Fruit fly (Drosophila melanogaster) whole organism, pupa: ENCODE results near the gene GstD8.
A peak's percentile ranks its signal among the peaks of the same experiment; 100 is the strongest.

Source experiments
- CG10348 ChIP-seq: fragments of 200-800 bp; sonication (Bioruptor generic); IDR thresholded peaks from 2 replicates; pipeline ENCODE4 v1.3.6; 2022; ENCODE audit warnings: missing biosample characterization, missing genetic modification characterization
- CG12605 ChIP-seq: fragments of 200-800 bp; sonication (Bioruptor generic); IDR thresholded peaks from 2 replicates; pipeline ENCODE4 v1.3.6; 2022; ENCODE audit warnings: missing biosample characterization, missing genetic modification characterization
- CG13204 ChIP-seq: fragments of 200-800 bp; sonication (Bioruptor generic); optimal IDR thresholded peaks from 2 replicates; lab custom pipeline; 2018; ENCODE audit warnings: missing biosample characterization, mild to moderate bottlenecking, missing genetic modification characterization, moderate library complexity
- CG14655 ChIP-seq: fragments of 200-800 bp; sonication (Bioruptor generic); optimal IDR thresholded peaks from 3 replicates; lab custom pipeline; 2017; ENCODE audit warnings: mild to moderate bottlenecking, missing biosample characterization, missing genetic modification reagents, missing genetic modification characterization
- CG15710 ChIP-seq: fragments of 200-800 bp; sonication (Bioruptor generic); optimal IDR thresholded peaks from 2 replicates; lab custom pipeline; 2018; ENCODE audit warnings: missing biosample characterization, mild to moderate bottlenecking, missing genetic modification characterization, moderate library complexity
- CG17806 ChIP-seq: fragments of 200-800 bp; sonication (Bioruptor generic); optimal IDR thresholded peaks from 2 replicates; lab custom pipeline; 2018; ENCODE audit warnings: missing biosample characterization, mild to moderate bottlenecking, missing genetic modification characterization, moderate library complexity
- CG32121 ChIP-seq: fragments of 200-800 bp; sonication (Bioruptor generic); IDR thresholded peaks from 2 replicates; pipeline ENCODE4 v1.3.6; 2022; ENCODE audit warnings: missing biosample characterization, missing genetic modification characterization
- CG34367 ChIP-seq: fragments of 200-800 bp; sonication (Bioruptor generic); optimal IDR thresholded peaks from 2 replicates; lab custom pipeline; 2018; ENCODE audit warnings: missing biosample characterization, mild to moderate bottlenecking, missing genetic modification characterization
- CG4496 ChIP-seq: fragments of 200-800 bp; sonication (Bioruptor generic); IDR thresholded peaks from 3 replicates; pipeline ENCODE4 v1.3.6; 2022; ENCODE audit warnings: missing biosample characterization, missing genetic modification characterization
- CG8159 ChIP-seq: fragments of 200-800 bp; sonication (Bioruptor generic); optimal IDR thresholded peaks from 3 replicates; lab custom pipeline; 2018; ENCODE audit warnings: missing biosample characterization, mild to moderate bottlenecking, missing genetic modification characterization, moderate library complexity
- CG9948 ChIP-seq: fragments of 200-800 bp; sonication (Bioruptor generic); optimal IDR thresholded peaks from 2 replicates; lab custom pipeline; 2018; ENCODE audit warnings: missing biosample characterization, mild to moderate bottlenecking, missing genetic modification characterization, moderate library complexity
- D1 ChIP-seq: fragments of 200-800 bp; sonication (Bioruptor generic); optimal IDR thresholded peaks from 2 replicates; lab custom pipeline; 2018; ENCODE audit warnings: missing biosample characterization, mild to moderate bottlenecking, missing genetic modification characterization, moderate library complexity
- EcR ChIP-seq: fragments of 200-800 bp; sonication (Bioruptor generic); optimal IDR thresholded peaks from 3 replicates; lab custom pipeline; 2019; ENCODE audit warnings: missing biosample characterization, missing genetic modification characterization, mild to moderate bottlenecking, moderate library complexity, missing genetic modification reagents
- Ets98B ChIP-seq: fragments of 200-800 bp; sonication (Bioruptor generic); IDR thresholded peaks from 2 replicates; pipeline ENCODE4 v1.3.6; 2022; ENCODE audit warnings: missing biosample characterization, missing genetic modification characterization
- Pif1A ChIP-seq: fragments of 200-800 bp; sonication (Bioruptor generic); optimal IDR thresholded peaks from 3 replicates; lab custom pipeline; 2016; ENCODE audit warnings: missing biosample characterization, missing genetic modification characterization
- Pif1B ChIP-seq: fragments of 200-800 bp; sonication (Bioruptor generic); optimal IDR thresholded peaks from 3 replicates; lab custom pipeline; 2016; ENCODE audit warnings: missing biosample characterization, missing genetic modification characterization
- Snoo ChIP-seq: fragments of 200-800 bp; sonication (Bioruptor generic); optimal IDR thresholded peaks from 3 replicates; lab custom pipeline; 2017; ENCODE audit warnings: missing biosample characterization, mild to moderate bottlenecking, missing genetic modification characterization, inconsistent platforms
- fd96Ca ChIP-seq: fragments of 200-800 bp; sonication (Bioruptor generic); IDR thresholded peaks from 3 replicates; pipeline ENCODE4 v1.3.6; 2022; ENCODE audit warnings: missing biosample characterization, missing genetic modification characterization
- gl ChIP-seq: fragments of 200-800 bp; sonication (Bioruptor generic); optimal IDR thresholded peaks from 2 replicates; lab custom pipeline; 2018; ENCODE audit warnings: missing biosample characterization, mild to moderate bottlenecking, missing genetic modification characterization
- rn ChIP-seq: fragments of 200-800 bp; sonication (Bioruptor generic); IDR thresholded peaks from 2 replicates; pipeline ENCODE4 v1.3.6; 2022; ENCODE audit warnings: missing biosample characterization, missing genetic modification characterization

The GstD8 gene

dm6 chr3R:12379708-12380107 lies at the start of gene GstD8:
GstD8 (plus strand) TSS chr3R:12380008.
- TF ChIP-seq CG15710 = no peak
- TF ChIP-seq CG13204 = no peak
- no peak for TF ChIP-seq Ets98B (GFP tag; lab: Robert Waterston, UW)
- no peak for TF ChIP-seq CG8159 (tag; lab: Kevin White, UChicago)
- no peak for TF ChIP-seq CG12605 (GFP tag; lab: Robert Waterston, UW)
- no peak for TF ChIP-seq Pif1A (GFP tag; lab: Kevin White, UChicago)
- TF ChIP-seq Pif1B (GFP tag; lab: Kevin White, UChicago) = no peak
- no peak for TF ChIP-seq CG17806
- TF ChIP-seq CG4496 (GFP tag; lab: Robert Waterston, UW) = no peak
- no peak for TF ChIP-seq rn (GFP tag; lab: Robert Waterston, UW)
- no peak for TF ChIP-seq CG32121 (GFP tag; lab: Robert Waterston, UW)
- TF ChIP-seq, all 21 proteins: peak for 0

dm6 chr3R:12341374-12341773 lies 38.4 kb upstream of the GstD8 start, which contains the start of gene Sgsf:
Sgsf (plus strand) TSS chr3R:12341674.
- TF ChIP-seq fd96Ca (GFP tag; lab: Robert Waterston, UW) (no peak), CG4496 (GFP tag; lab: Robert Waterston, UW) (no peak), EcR (GFP tag; lab: Kevin White, UChicago) (no peak), CG17806 (no peak), gl (tag; lab: Kevin White, UChicago) (no peak), CG9948 (tag; lab: Kevin White, UChicago) (no peak), CG12605 (GFP tag; lab: Robert Waterston, UW) (no peak), CG32121 (GFP tag; lab: Robert Waterston, UW) (no peak), Pif1B (GFP tag; lab: Kevin White, UChicago) (no peak), CG14655 (GFP tag; lab: Kevin White, UChicago) (no peak)

dm6 chr3R:12344914-12345549 lies 34.8 kb upstream of the GstD8 start:
- TF ChIP-seq Snoo (tag; lab: Kevin White, UChicago) = no peak
- TF ChIP-seq D1 = no peak
- TF ChIP-seq Pif1A (GFP tag; lab: Kevin White, UChicago) = no peak
- no peak for TF ChIP-seq gl (tag; lab: Kevin White, UChicago)
- TF ChIP-seq CG14655 (GFP tag; lab: Kevin White, UChicago) = no peak
- no peak for TF ChIP-seq EcR (GFP tag; lab: Kevin White, UChicago)
- TF ChIP-seq CG9948 (tag; lab: Kevin White, UChicago) = no peak
- TF ChIP-seq CG17806 = no peak
- TF ChIP-seq Ets98B (GFP tag; lab: Robert Waterston, UW) = no peak
- no peak for TF ChIP-seq CG34367
- no peak for TF ChIP-seq fd96Ca (GFP tag; lab: Robert Waterston, UW)
- TF ChIP-seq CG4496 (GFP tag; lab: Robert Waterston, UW) = no peak

- TF ChIP-seq Pif1B (GFP tag; lab: Kevin White, UChicago) (no peak), CG13204 (no peak), CG8159 (tag; lab: Kevin White, UChicago) (peak; percentile 15)
Observed at dm6 chr3R:12345989-12346388, 33.8 kb upstream of the GstD8 start.

dm6 chr3R:12347659-12348058 lies 32.1 kb upstream of the GstD8 start:
- TF ChIP-seq CG17806 (no peak), EcR (GFP tag; lab: Kevin White, UChicago) (no peak), Ets98B (GFP tag; lab: Robert Waterston, UW) (no peak), CG9948 (tag; lab: Kevin White, UChicago) (no peak), CG15710 (no peak), CG4496 (GFP tag; lab: Robert Waterston, UW) (no peak), CG34367 (no peak)
- TF ChIP-seq, all 21 proteins: peak for 0

- TF ChIP-seq Pif1A (GFP tag; lab: Kevin White, UChicago) (no peak), CG13204 (no peak), rn (GFP tag; lab: Robert Waterston, UW) (no peak), D1 (peak; percentile 55), CG17806 (peak; percentile 5), CG14655 (GFP tag; lab: Kevin White, UChicago) (no peak), CG4496 (GFP tag; lab: Robert Waterston, UW) (peak; percentile 35; the same call in 1 of the 3 replicates), CG8159 (tag; lab: Kevin White, UChicago) (no peak), gl (tag; lab: Kevin White, UChicago) (no peak), EcR (GFP tag; lab: Kevin White, UChicago) (no peak)
Observed at dm6 chr3R:12350497-12350896, 29.3 kb upstream of the GstD8 start, which contains the start of gene CG10038. CG10038 (minus strand) TSS chr3R:12350644.

- TF ChIP-seq CG10348 (no peak), CG14655 (GFP tag; lab: Kevin White, UChicago) (no peak), Ets98B (GFP tag; lab: Robert Waterston, UW) (no peak), CG4496 (GFP tag; lab: Robert Waterston, UW) (no peak), Pif1B (GFP tag; lab: Kevin White, UChicago) (no peak), CG17806 (no peak), CG32121 (GFP tag; lab: Robert Waterston, UW) (no peak), CG34367 (no peak), Pif1A (GFP tag; lab: Kevin White, UChicago) (no peak), fd96Ca (GFP tag; lab: Robert Waterston, UW) (no peak), D1 (no peak), gl (tag; lab: Kevin White, UChicago) (no peak), EcR (GFP tag; lab: Kevin White, UChicago) (no peak)
Observed at dm6 chr3R:12352003-12352402, 27.8 kb upstream of the GstD8 start, which contains the start of gene CG10041. CG10041 (minus strand) TSS chr3R:12352103.
